Worm (Caenorhabditis elegans) whole organism, L1 larva: ENCODE data around the gene ptp-3.
A peak's percentile ranks its signal among the peaks of the same experiment; 100 is the strongest.

Experiments
- C16A3.4 ChIP-seq: fragments of 150-350 bp; optimal IDR thresholded peaks from 2 replicates; lab custom pipeline; 2014; ENCODE audit warnings: missing biosample characterization, missing genetic modification characterization
- C34B4.2 ChIP-seq: sonication (generic microtip); optimal IDR thresholded peaks from 2 replicates; lab custom pipeline; 2017; ENCODE audit warnings: mild to moderate bottlenecking, missing genetic modification characterization, missing compliant biosample characterization
- F16B12.6 ChIP-seq: fragments of 150-350 bp; optimal IDR thresholded peaks from 2 replicates; lab custom pipeline; 2014; ENCODE audit warnings: missing biosample characterization, missing genetic modification characterization
- Y116A8C.19 ChIP-seq: sonication (generic microtip); optimal IDR thresholded peaks from 2 replicates; lab custom pipeline; 2016; ENCODE audit warnings: missing compliant biosample characterization, missing genetic modification characterization, borderline replicate concordance
- aly-2 ChIP-seq: fragments of 150-350 bp; optimal IDR thresholded peaks from 2 replicates; lab custom pipeline; 2014; ENCODE audit warnings: missing biosample characterization, missing genetic modification characterization
- ceh-82 ChIP-seq, 3 experiments: fragments of 150-350 bp in 1 of 3; sonication (generic microtip) in 2 of 3; optimal IDR thresholded peaks; 2 replicates each; lab custom pipeline; 2014 to 2017; ENCODE audit warnings: missing biosample characterization in 3 of 3, missing genetic modification characterization in 3 of 3
- dpl-1 ChIP-seq, 3 experiments: fragments of 150-350 bp in 2 of 3; sonication (generic microtip) in 1 of 3; optimal IDR thresholded peaks; 2 replicates each; lab custom pipeline; 2014 to 2017; ENCODE audit warnings: missing biosample characterization in 3 of 3, missing genetic modification characterization in 3 of 3, missing genetic modification reagents in 3 of 3
- elt-3 ChIP-seq, 6 experiments: fragments of 150-350 bp in 1 of 6; sonication (generic microtip); optimal IDR thresholded peaks; 2 replicates each; lab custom pipeline; 2017 to 2018; ENCODE audit warnings: missing biosample characterization in 6 of 6, missing genetic modification characterization in 6 of 6, inconsistent platforms in 1 of 6
- fkh-10 ChIP-seq: sonication (generic microtip); optimal IDR thresholded peaks from 2 replicates; lab custom pipeline; 2017; ENCODE audit warnings: missing biosample characterization, missing genetic modification reagents, missing genetic modification characterization
- fkh-8 ChIP-seq: sonication (generic microtip); optimal IDR thresholded peaks from 2 replicates; lab custom pipeline; 2016; ENCODE audit warnings: mild to moderate bottlenecking, missing genetic modification characterization, missing compliant biosample characterization
- grh-1 ChIP-seq: fragments of 200-800 bp; sonication (Bioruptor generic); IDR thresholded peaks from 2 replicates; pipeline ENCODE4 v1.3.6; 2022; ENCODE audit warnings: missing genetic modification reagents, missing genetic modification characterization, missing compliant biosample characterization
- hlh-17 ChIP-seq: fragments of 200-800 bp; sonication (Bioruptor generic); optimal IDR thresholded peaks from 2 replicates; lab custom pipeline; 2018; ENCODE audit warnings: missing genetic modification characterization, mild to moderate bottlenecking, missing compliant biosample characterization, moderate library complexity, borderline replicate concordance
- hpl-2 ChIP-seq: fragments of 150-350 bp; optimal IDR thresholded peaks from 2 replicates; lab custom pipeline; 2014; ENCODE audit warnings: missing biosample characterization, missing genetic modification reagents, missing genetic modification characterization
- lin-14 ChIP-seq: fragments of 200-800 bp; sonication (Bioruptor generic); optimal IDR thresholded peaks from 2 replicates; lab custom pipeline; 2018; ENCODE audit warnings: mild to moderate bottlenecking, missing genetic modification characterization, moderate library complexity, missing compliant biosample characterization
- lin-35 ChIP-seq, 2 experiments: fragments of 150-350 bp; optimal IDR thresholded peaks; 2 replicates each; lab custom pipeline; 2014; ENCODE audit warnings: missing biosample characterization in 2 of 2, missing genetic modification characterization in 2 of 2, missing genetic modification reagents in 2 of 2
- lin-39 ChIP-seq: fragments of 150-350 bp; optimal IDR thresholded peaks from 2 replicates; lab custom pipeline; 2014; ENCODE audit warnings: missing biosample characterization, missing genetic modification reagents, missing genetic modification characterization
- lir-3 ChIP-seq: sonication (generic microtip); optimal IDR thresholded peaks from 2 replicates; lab custom pipeline; 2016; ENCODE audit warnings: mild to moderate bottlenecking, missing genetic modification characterization, moderate library complexity, missing compliant biosample characterization; ENCODE audit not compliant: poor library complexity
- lsy-2 ChIP-seq, 2 experiments: fragments of 150-350 bp; optimal IDR thresholded peaks; 2 replicates each; lab custom pipeline; 2014; ENCODE audit warnings: missing biosample characterization in 2 of 2, missing genetic modification characterization in 2 of 2
- mef-2 ChIP-seq: fragments of 150-350 bp; optimal IDR thresholded peaks from 2 replicates; lab custom pipeline; 2014; ENCODE audit warnings: missing biosample characterization, missing genetic modification characterization
- mep-1 ChIP-seq: fragments of 150-350 bp; optimal IDR thresholded peaks from 2 replicates; lab custom pipeline; 2014; ENCODE audit warnings: missing biosample characterization, missing genetic modification characterization
- nhr-12 ChIP-seq: sonication (generic microtip); optimal IDR thresholded peaks from 2 replicates; lab custom pipeline; 2017; ENCODE audit warnings: missing biosample characterization, missing genetic modification characterization
- nhr-20 ChIP-seq: sonication (generic microtip); optimal IDR thresholded peaks from 2 replicates; lab custom pipeline; 2016; ENCODE audit warnings: mild to moderate bottlenecking, missing genetic modification characterization, missing compliant biosample characterization
- nhr-47 ChIP-seq: sonication (generic microtip); optimal IDR thresholded peaks from 2 replicates; lab custom pipeline; 2016; ENCODE audit warnings: mild to moderate bottlenecking, missing genetic modification characterization, moderate library complexity, missing compliant biosample characterization
- nhr-71 ChIP-seq: sonication (generic microtip); optimal IDR thresholded peaks from 2 replicates; lab custom pipeline; 2016; ENCODE audit warnings: mild to moderate bottlenecking, missing genetic modification characterization, moderate library complexity, missing compliant biosample characterization
- nhr-77 ChIP-seq: fragments of 150-350 bp; optimal IDR thresholded peaks from 2 replicates; lab custom pipeline; 2014; ENCODE audit warnings: missing biosample characterization, missing genetic modification characterization
- nhr-84 ChIP-seq: sonication (generic microtip); optimal IDR thresholded peaks from 2 replicates; lab custom pipeline; 2017; ENCODE audit warnings: missing biosample characterization, missing genetic modification characterization
- pqm-1 ChIP-seq: sonication (generic microtip); optimal IDR thresholded peaks from 3 replicates; lab custom pipeline; 2017; ENCODE audit warnings: missing biosample characterization, missing genetic modification characterization
- snpc-4 ChIP-seq: fragments of 150-350 bp; optimal IDR thresholded peaks from 2 replicates; lab custom pipeline; 2014; ENCODE audit warnings: missing biosample characterization, missing genetic modification characterization
- snu-23 ChIP-seq: sonication (generic microtip); optimal IDR thresholded peaks from 2 replicates; lab custom pipeline; 2016; ENCODE audit warnings: missing genetic modification characterization, missing compliant biosample characterization
- sup-37 ChIP-seq: fragments of 200-800 bp; sonication (Bioruptor generic); optimal IDR thresholded peaks from 2 replicates; lab custom pipeline; 2018; ENCODE audit warnings: mild to moderate bottlenecking, missing genetic modification characterization, missing compliant biosample characterization
- swsn-7 ChIP-seq: sonication (generic microtip); optimal IDR thresholded peaks from 2 replicates; lab custom pipeline; 2016; ENCODE audit warnings: missing genetic modification characterization, missing compliant biosample characterization
- vab-15 ChIP-seq: sonication (generic microtip); optimal IDR thresholded peaks from 2 replicates; lab custom pipeline; 2017; ENCODE audit warnings: missing genotype, mild to moderate bottlenecking, missing genetic modification characterization, missing compliant biosample characterization
- zag-1 ChIP-seq: fragments of 150-350 bp; optimal IDR thresholded peaks from 2 replicates; lab custom pipeline; 2014; ENCODE audit warnings: missing biosample characterization, missing genetic modification characterization
- ztf-11 ChIP-seq, 2 experiments: sonication (generic microtip); optimal IDR thresholded peaks; 2 replicates each; lab custom pipeline; 2016 to 2017; ENCODE audit warnings: missing genetic modification characterization in 2 of 2, missing biosample characterization in 1 of 2, missing compliant biosample characterization in 1 of 2
- ztf-4 ChIP-seq: fragments of 150-350 bp; optimal IDR thresholded peaks from 2 replicates; lab custom pipeline; 2014; ENCODE audit warnings: missing biosample characterization, missing genetic modification characterization

The ptp-3 gene

DNA sequence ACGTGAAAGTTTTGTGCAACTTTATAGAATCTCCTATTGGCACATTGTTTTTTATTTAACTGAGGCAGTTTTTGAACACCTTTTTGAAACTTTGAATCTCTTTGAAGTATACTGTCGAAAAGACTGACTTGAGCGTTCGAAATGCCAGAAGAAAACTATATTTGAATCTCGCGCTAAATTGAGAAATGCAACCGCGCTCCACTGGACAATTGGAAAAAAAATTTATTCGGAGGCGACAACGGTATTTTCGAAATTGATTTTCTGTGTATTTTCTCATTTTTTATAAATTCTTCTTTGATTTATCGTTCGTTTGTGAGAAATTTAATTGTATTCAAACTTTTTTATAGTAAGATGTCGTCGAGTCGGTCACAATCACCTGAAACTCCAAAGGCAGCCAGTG lies 46.7 kb downstream of the ptp-3 start, which contains the start of gene let-858 (continued):
- TF ChIP-seq sup-37: no peak
- peak in 1 of 6 experiments; percentile 34 for TF ChIP-seq elt-3 (tag; optimal IDR thresholded peaks at IDR 0.05; lab: Kevin White, UChicago)
- TF ChIP-seq lsy-2 (tag; optimal IDR thresholded peaks at IDR 0.05; lab: Kevin White, UChicago): peak; percentile 67 to 82
- peak; percentile 71 for TF ChIP-seq nhr-71 (tag; lab: Kevin White, UChicago)
- peak; percentile 70 for TF ChIP-seq snu-23 (GFP tag; lab: Kevin White, UChicago)
- TF ChIP-seq, all 84 proteins: peak for 33

ce11 chrII:11025566-11025965 lies 50.2 kb downstream of the ptp-3 start, which contains the start of gene F33A8.7:
Gene F33A8.7 (minus strand): TSS chrII:11025666.
- no peak for TF ChIP-seq fkh-10 (GFP tag; lab: Kevin White, UChicago)
- TF ChIP-seq zag-1 (tag; lab: Kevin White, UChicago): no peak
- no peak for TF ChIP-seq C34B4.2 (tag; lab: Kevin White, UChicago)
- TF ChIP-seq nhr-77 (tag; lab: Kevin White, UChicago): no peak
- TF ChIP-seq nhr-12: no peak
- no peak for TF ChIP-seq ztf-4 (tag; lab: Kevin White, UChicago)
- no peak for TF ChIP-seq nhr-71 (tag; lab: Kevin White, UChicago)

- TF ChIP-seq lin-39 (tag; lab: Kevin White, UChicago) (no peak), Y116A8C.19 (no peak), pqm-1 (tag; lab: Kevin White, UChicago) (no peak), mep-1 (tag; lab: Kevin White, UChicago) (no peak), nhr-20 (tag; lab: Kevin White, UChicago) (no peak), swsn-7 (tag; lab: Kevin White, UChicago) (no peak), vab-15 (no peak), lin-35 (GFP tag; optimal IDR thresholded peaks at IDR 0.05; lab: Kevin White, UChicago) (no peak), hlh-17 (no peak), lin-14 (GFP tag; lab: Kevin White, UChicago) (peak; percentile 7), C16A3.4 (tag; lab: Kevin White, UChicago) (no peak), aly-2 (tag; lab: Kevin White, UChicago) (peak; percentile 9), F16B12.6 (tag; lab: Kevin White, UChicago) (no peak), elt-3 (tag; optimal IDR thresholded peaks at IDR 0.05; lab: Kevin White, UChicago) (no peak), zag-1 (tag; lab: Kevin White, UChicago) (no peak), snu-23 (GFP tag; lab: Kevin White, UChicago) (no peak), nhr-84 (tag; lab: Kevin White, UChicago) (no peak), ceh-82 (tag; optimal IDR thresholded peaks at IDR 0.05; lab: Kevin White, UChicago) (no peak)
Measured at ce11 chrII:11027777-11028176, 52.4 kb downstream of the ptp-3 start.

DNA sequence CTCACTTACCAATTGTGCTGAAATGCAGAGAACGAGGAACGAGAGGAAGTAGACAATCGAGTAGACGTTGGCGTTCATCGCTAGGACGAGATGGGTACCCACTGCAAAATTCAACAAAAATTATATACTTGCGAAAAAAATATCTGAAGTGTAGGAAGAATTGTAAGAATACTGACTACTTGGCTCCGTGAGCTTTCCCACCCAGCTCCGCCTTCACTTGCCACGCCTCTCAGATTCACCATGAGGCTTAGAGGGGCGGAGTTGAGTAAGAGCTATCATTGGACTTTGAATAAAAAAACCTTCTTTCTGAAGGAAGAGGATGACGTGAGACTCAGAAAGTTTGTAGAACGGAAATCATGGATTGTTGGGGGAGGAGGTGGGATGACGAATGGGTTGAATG lies 55.0 kb downstream of the ptp-3 start, which contains the start of gene nlp-18:
Gene nlp-18, minus strand, starts transcription at position 101 of the 400 bp plus-strand sequence.
- no peak for TF ChIP-seq ztf-4 (tag; lab: Kevin White, UChicago)
- TF ChIP-seq hpl-2: no peak
- no peak for TF ChIP-seq nhr-20 (tag; lab: Kevin White, UChicago)
- no peak for TF ChIP-seq fkh-8
- TF ChIP-seq dpl-1 (GFP tag; optimal IDR thresholded peaks at IDR 0.05; lab: Kevin White, UChicago): no peak
- TF ChIP-seq mef-2: no peak
- TF ChIP-seq grh-1 (GFP tag; lab: Robert Waterston, UW): no peak
- no peak for TF ChIP-seq C16A3.4 (tag; lab: Kevin White, UChicago)
- no peak for TF ChIP-seq lir-3 (tag; lab: Kevin White, UChicago)
- TF ChIP-seq sup-37: no peak
- TF ChIP-seq, all 84 proteins: peak for 0

- TF ChIP-seq zag-1 (tag; lab: Kevin White, UChicago) (no peak), mep-1 (tag; lab: Kevin White, UChicago) (no peak), nhr-71 (tag; lab: Kevin White, UChicago) (no peak), ztf-11 (tag; optimal IDR thresholded peaks at IDR 0.05; lab: Kevin White, UChicago) (no peak), snu-23 (GFP tag; lab: Kevin White, UChicago) (no peak), nhr-47 (tag; lab: Kevin White, UChicago) (no peak), nhr-77 (tag; lab: Kevin White, UChicago) (no peak), mef-2 (no peak), snpc-4 (no peak)
- TF ChIP-seq, all 84 proteins: peak for 0
Measured at ce11 chrII:11032812-11033211, 57.5 kb downstream of the ptp-3 start.
